Worm (Caenorhabditis elegans): ENCODE measurements around the gene C17H12.3.

DNA sequence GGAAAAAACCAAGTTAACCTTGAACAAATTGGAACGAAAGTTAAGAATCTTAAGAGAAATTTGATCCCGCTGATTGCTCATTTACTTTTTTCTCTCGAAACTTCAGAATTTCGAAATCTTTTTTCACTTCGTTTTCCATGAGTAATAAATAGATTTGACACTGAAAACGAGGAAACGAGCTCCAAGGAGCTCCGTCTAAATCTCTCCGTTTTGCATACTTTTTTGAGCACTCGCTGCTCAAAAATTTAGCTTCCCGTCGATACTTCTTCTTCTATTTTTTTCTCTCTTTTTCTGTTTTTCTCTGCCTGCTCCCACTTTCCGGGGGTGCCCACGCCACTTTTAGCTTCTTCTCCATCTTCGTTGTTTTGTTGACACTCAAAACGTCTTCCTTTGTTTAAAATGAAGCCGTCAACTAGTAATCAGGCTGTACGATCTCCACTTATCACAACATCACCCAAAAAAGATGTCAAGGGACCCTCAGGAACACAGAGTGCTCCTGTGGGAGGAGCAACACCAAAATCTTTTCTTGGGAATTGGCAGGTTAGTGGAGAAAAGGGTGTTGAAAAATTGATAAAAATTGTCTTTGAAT lies 11.1 kb upstream of the C17H12.3 start, which contains the start of gene C17H12.10:
- TF ChIP-seq snpc-4 (tag; optimal IDR thresholded peaks at IDR 0.05) (no peak), zag-1 (tag; optimal IDR thresholded peaks at IDR 0.05) (no peak), egl-27 (tag; optimal IDR thresholded peaks at IDR 0.05) (no peak), ces-1 (GFP tag; optimal IDR thresholded peaks at IDR 0.05) (peak; percentile 70), T20F7.1 (GFP tag; optimal IDR thresholded peaks at IDR 0.05) (no peak)
